Fruit fly (Drosophila melanogaster) whole organism, embryonic: ENCODE data around the gene hyd.

ENCODE experiments used
- ATbp ChIP-seq: fragments of 200-800 bp; sonication (Bioruptor generic); optimal IDR thresholded peaks from 2 replicates; lab custom pipeline; 2017; ENCODE audit warnings: missing biosample characterization, mild to moderate bottlenecking, missing genetic modification characterization, missing genetic modification reagents
- Antp ChIP-seq: fragments of 200-800 bp; sonication (Bioruptor generic); optimal IDR thresholded peaks from 3 replicates; lab custom pipeline; 2016; ENCODE audit warnings: missing biosample characterization, missing genetic modification characterization
- Blimp-1 ChIP-seq: fragments of 200-800 bp; sonication (Bioruptor generic); optimal IDR thresholded peaks from 3 replicates; lab custom pipeline; 2018; ENCODE audit warnings: missing biosample characterization, missing genetic modification characterization, mild to moderate bottlenecking, moderate library complexity, missing genetic modification reagents
- CG10431 ChIP-seq: fragments of 200-800 bp; sonication (Bioruptor generic); optimal IDR thresholded peaks from 3 replicates; lab custom pipeline; 2018; ENCODE audit warnings: missing biosample characterization, mild to moderate bottlenecking, missing genetic modification characterization
- CG10565 ChIP-seq: fragments of 200-800 bp; sonication (Bioruptor generic); optimal IDR thresholded peaks from 3 replicates; lab custom pipeline; 2016; ENCODE audit warnings: missing biosample characterization, mild to moderate bottlenecking, missing genetic modification characterization
- CG11398 ChIP-seq: fragments of 200-800 bp; sonication (Bioruptor generic); optimal IDR thresholded peaks from 2 replicates; lab custom pipeline; 2016; ENCODE audit warnings: missing biosample characterization, missing genetic modification characterization
- CG15514 ChIP-seq: fragments of 200-800 bp; sonication (Bioruptor generic); optimal IDR thresholded peaks from 3 replicates; lab custom pipeline; 2017; ENCODE audit warnings: missing biosample characterization, missing genetic modification characterization, mild to moderate bottlenecking, moderate library complexity, missing genetic modification reagents
- CG15601 ChIP-seq: fragments of 200-800 bp; sonication (Bioruptor generic); optimal IDR thresholded peaks from 3 replicates; lab custom pipeline; 2019; ENCODE audit warnings: missing biosample characterization, mild to moderate bottlenecking, missing genetic modification characterization, moderate library complexity
- CG1647 ChIP-seq: fragments of 200-800 bp; sonication (Bioruptor generic); optimal IDR thresholded peaks from 3 replicates; lab custom pipeline; 2016; ENCODE audit warnings: missing biosample characterization, missing genetic modification characterization
- CG17361 ChIP-seq: fragments of 200-800 bp; sonication (Bioruptor generic); IDR thresholded peaks from 3 replicates; pipeline ENCODE4 v1.3.6; 2022; ENCODE audit warnings: missing biosample characterization, missing genetic modification characterization
- CG34422 ChIP-seq: fragments of 200-800 bp; sonication (Bioruptor generic); IDR thresholded peaks from 3 replicates; pipeline ENCODE4 v1.3.6; 2022; ENCODE audit warnings: missing biosample characterization, missing genetic modification characterization
- CG3838 ChIP-seq: fragments of 200-800 bp; sonication (Bioruptor generic); optimal IDR thresholded peaks from 3 replicates; lab custom pipeline; 2016; ENCODE audit warnings: missing biosample characterization, missing genetic modification characterization
- CG3995 ChIP-seq: fragments of 200-800 bp; sonication (Bioruptor generic); optimal IDR thresholded peaks from 3 replicates; lab custom pipeline; 2016; ENCODE audit warnings: missing biosample characterization, missing genetic modification characterization
- CG4404 ChIP-seq: fragments of 200-800 bp; sonication (Bioruptor generic); IDR thresholded peaks from 2 replicates; pipeline ENCODE4 v1.3.6; 2022; ENCODE audit warnings: missing biosample characterization, missing genetic modification characterization
- CG5953 ChIP-seq: fragments of 200-800 bp; sonication (Bioruptor generic); IDR thresholded peaks from 2 replicates; pipeline ENCODE4 v1.3.6; 2022; ENCODE audit warnings: missing biosample characterization, missing genetic modification characterization
- CG6272 ChIP-seq: fragments of 200-800 bp; sonication (Bioruptor generic); IDR thresholded peaks from 2 replicates; pipeline ENCODE4 v1.3.6; 2022; ENCODE audit warnings: missing biosample characterization, missing genetic modification characterization
- CG7271 ChIP-seq: fragments of 200-800 bp; sonication (Bioruptor generic); optimal IDR thresholded peaks from 2 replicates; lab custom pipeline; 2018; ENCODE audit warnings: missing biosample characterization, mild to moderate bottlenecking, missing genetic modification characterization, moderate library complexity
- CG7357 ChIP-seq: fragments of 200-800 bp; sonication (Bioruptor generic); IDR thresholded peaks from 3 replicates; pipeline ENCODE4 v1.3.6; 2022; ENCODE audit warnings: missing biosample characterization, missing genetic modification characterization
- CG7556 ChIP-seq: fragments of 200-800 bp; sonication (Bioruptor generic); optimal IDR thresholded peaks from 2 replicates; lab custom pipeline; 2017; ENCODE audit warnings: missing biosample characterization, mild to moderate bottlenecking, missing genetic modification characterization
- CG9817 ChIP-seq: fragments of 200-800 bp; sonication (Bioruptor generic); optimal IDR thresholded peaks from 2 replicates; lab custom pipeline; 2018; ENCODE audit warnings: missing biosample characterization, mild to moderate bottlenecking, missing genetic modification characterization, moderate library complexity
- Dip2 ChIP-seq: fragments of 200-800 bp; sonication (Bioruptor generic); IDR thresholded peaks from 2 replicates; pipeline ENCODE4 v1.3.6; 2022; ENCODE audit warnings: missing biosample characterization, missing genetic modification characterization
- Dll ChIP-seq: fragments of 200-800 bp; sonication (Bioruptor generic); IDR thresholded peaks from 4 replicates; pipeline ENCODE4 v1.3.6; 2022; ENCODE audit warnings: missing biosample characterization, missing genetic modification characterization; ENCODE audit not compliant: partially characterized antibody
- Fer3 ChIP-seq: fragments of 200-800 bp; sonication (Bioruptor generic); optimal IDR thresholded peaks from 2 replicates; lab custom pipeline; 2018; ENCODE audit warnings: missing biosample characterization, mild to moderate bottlenecking, missing genetic modification characterization, moderate library complexity
- GATAe ChIP-seq: fragments of 200-800 bp; sonication (Bioruptor generic); conservative IDR thresholded peaks from 2 replicates; pipeline ENCODE4 v1.3.6; 2022; ENCODE audit warnings: missing biosample characterization, missing genetic modification characterization
- Gsc ChIP-seq: fragments of 200-800 bp; sonication (Bioruptor generic); IDR thresholded peaks from 2 replicates; pipeline ENCODE4 v1.3.6; 2022; ENCODE audit warnings: missing biosample characterization, missing genetic modification characterization
- HLH4C ChIP-seq: fragments of 200-800 bp; sonication (Bioruptor generic); IDR thresholded peaks from 3 replicates; pipeline ENCODE4 v1.3.6; 2022; ENCODE audit warnings: missing biosample characterization, missing genetic modification characterization; ENCODE audit not compliant: partially characterized antibody
- Hey ChIP-seq: fragments of 200-800 bp; sonication (Bioruptor generic); optimal IDR thresholded peaks from 3 replicates; lab custom pipeline; 2018; ENCODE audit warnings: missing biosample characterization, mild to moderate bottlenecking, missing genetic modification characterization
- Jarid2 ChIP-seq: fragments of 200-800 bp; sonication (Bioruptor generic); optimal IDR thresholded peaks from 3 replicates; lab custom pipeline; 2017; ENCODE audit warnings: mild to moderate bottlenecking, missing biosample characterization, missing genetic modification reagents, missing genetic modification characterization
- Kr ChIP-seq: fragments of 200-800 bp; sonication (Bioruptor generic); optimal IDR thresholded peaks from 2 replicates; lab custom pipeline; 2017; ENCODE audit warnings: missing biosample characterization, mild to moderate bottlenecking, missing genetic modification characterization
- Mrtf ChIP-seq: fragments of 200-800 bp; sonication (Bioruptor generic); IDR thresholded peaks from 3 replicates; pipeline ENCODE4 v1.3.6; 2022; ENCODE audit warnings: missing biosample characterization, missing genetic modification characterization
- Nf-YA ChIP-seq: fragments of 200-800 bp; sonication (Bioruptor generic); IDR thresholded peaks from 2 replicates; pipeline ENCODE4 v1.3.6; 2022; ENCODE audit warnings: missing biosample characterization, missing genetic modification characterization
- Side ChIP-seq: fragments of 200-800 bp; sonication (Bioruptor generic); optimal IDR thresholded peaks from 2 replicates; lab custom pipeline; 2016; ENCODE audit warnings: missing biosample characterization, missing genetic modification characterization
- Sin3A ChIP-seq: fragments of >200 bp; optimal IDR thresholded peaks from 2 replicates; lab custom pipeline; 2018
- Xbp1 ChIP-seq: fragments of 200-800 bp; sonication (Bioruptor generic); optimal IDR thresholded peaks from 3 replicates; lab custom pipeline; 2016; ENCODE audit warnings: missing biosample characterization, mild to moderate bottlenecking, missing genetic modification characterization
- amos ChIP-seq: fragments of 200-800 bp; sonication (Bioruptor generic); IDR thresholded peaks from 2 replicates; pipeline ENCODE4 v1.3.6; 2022; ENCODE audit warnings: missing biosample characterization, missing genetic modification characterization; ENCODE audit not compliant: partially characterized antibody
- bbx ChIP-seq: fragments of 200-800 bp; sonication (Bioruptor generic); IDR thresholded peaks from 2 replicates; pipeline ENCODE4 v1.3.6; 2022; ENCODE audit warnings: missing biosample characterization, missing genetic modification characterization; ENCODE audit not compliant: partially characterized antibody
- dpn ChIP-seq, 2 experiments: fragments of 200-800 bp; sonication (Bioruptor generic); optimal IDR thresholded peaks; 3 replicates each; lab custom pipeline; 2016; ENCODE audit warnings: missing biosample characterization in 2 of 2, missing genetic modification characterization in 2 of 2
- esg ChIP-seq: fragments of 200-800 bp; sonication (Bioruptor generic); conservative IDR thresholded peaks from 2 replicates; pipeline ENCODE4 v1.3.6; 2022; ENCODE audit warnings: missing biosample characterization, missing genetic modification characterization
- gsb ChIP-seq: fragments of 200-800 bp; sonication (Bioruptor generic); IDR thresholded peaks from 2 replicates; pipeline ENCODE4 v1.3.6; 2022; ENCODE audit warnings: missing biosample characterization, missing genetic modification characterization
- jigr1 ChIP-seq: fragments of 200-800 bp; sonication (Bioruptor generic); IDR thresholded peaks from 3 replicates; pipeline ENCODE4 v1.3.6; 2022; ENCODE audit warnings: missing biosample characterization, missing genetic modification characterization
- kni ChIP-seq: fragments of 200-800 bp; sonication (Bioruptor generic); optimal IDR thresholded peaks from 3 replicates; lab custom pipeline; 2017; ENCODE audit warnings: mild to moderate bottlenecking, missing biosample characterization, missing genetic modification reagents, missing genetic modification characterization
- nmo ChIP-seq: fragments of 200-800 bp; sonication (Bioruptor generic); optimal IDR thresholded peaks from 2 replicates; lab custom pipeline; 2018; ENCODE audit warnings: missing biosample characterization, mild to moderate bottlenecking, missing genetic modification characterization, moderate library complexity
- sr ChIP-seq: fragments of 200-800 bp; sonication (Bioruptor generic); IDR thresholded peaks from 3 replicates; pipeline ENCODE4 v1.3.6; 2022; ENCODE audit warnings: missing biosample characterization, missing genetic modification characterization
- trh ChIP-seq: fragments of 200-800 bp; sonication (Bioruptor generic); optimal IDR thresholded peaks from 2 replicates; lab custom pipeline; 2016; ENCODE audit warnings: missing biosample characterization, missing genetic modification characterization
- tup ChIP-seq: fragments of 200-800 bp; sonication (Bioruptor generic); optimal IDR thresholded peaks from 2 replicates; lab custom pipeline; 2016; ENCODE audit warnings: missing biosample characterization, mild to moderate bottlenecking, missing genetic modification characterization, moderate library complexity
- unc-4 ChIP-seq: fragments of 200-800 bp; sonication (Bioruptor generic); IDR thresholded peaks from 2 replicates; pipeline ENCODE4 v1.3.6; 2022; ENCODE audit warnings: missing biosample characterization, missing genetic modification characterization; ENCODE audit not compliant: partially characterized antibody
- unpg ChIP-seq: fragments of 200-800 bp; sonication (Bioruptor generic); optimal IDR thresholded peaks from 3 replicates; lab custom pipeline; 2018; ENCODE audit warnings: missing biosample characterization, mild to moderate bottlenecking, missing genetic modification characterization, moderate library complexity
- wek ChIP-seq: fragments of 200-800 bp; sonication (Bioruptor generic); optimal IDR thresholded peaks from 3 replicates; lab custom pipeline; 2018; ENCODE audit warnings: missing biosample characterization, mild to moderate bottlenecking, missing genetic modification characterization, moderate library complexity
- yki ChIP-seq: fragments of >200 bp; optimal IDR thresholded peaks from 3 replicates; lab custom pipeline; 2018
- z ChIP-seq: fragments of 200-800 bp; sonication (Bioruptor generic); IDR thresholded peaks from 3 replicates; pipeline ENCODE4 v1.3.6; 2022; ENCODE audit warnings: missing biosample characterization, missing genetic modification characterization
- zf30C ChIP-seq: fragments of 200-800 bp; sonication (Bioruptor generic); optimal IDR thresholded peaks from 3 replicates; lab custom pipeline; 2018; ENCODE audit warnings: missing biosample characterization, mild to moderate bottlenecking, missing genetic modification characterization

The hyd gene

dm6 chr3R:9677734-9678341 lies 47.6 kb downstream of the hyd start, which contains the start of gene p23 (continued):
- TF ChIP-seq jigr1 (GFP tag; lab: Robert Waterston, UW) = no peak
- TF ChIP-seq bbx (GFP tag; lab: Robert Waterston, UW) = peak; percentile 60
- peak; percentile 75 for TF ChIP-seq CG15601 (tag; lab: Kevin White, UChicago)
- TF ChIP-seq Dll (GFP tag; lab: Robert Waterston, UW) = peak; percentile 29; the same call in 1 of the 4 replicates
- 0 out of 2 replicates have a peak, but pooled peaks have one; percentile 27 for TF ChIP-seq unc-4
- TF ChIP-seq sr (GFP tag; lab: Robert Waterston, UW) = no peak
- TF ChIP-seq CG10565 = no peak
- no peak for TF ChIP-seq esg (GFP tag; lab: Robert Waterston, UW)
- TF ChIP-seq kni (GFP tag; lab: Kevin White, UChicago) = no peak
- no peak for TF ChIP-seq Antp (GFP tag; lab: Kevin White, UChicago)
- TF ChIP-seq CG7271 (tag; lab: Kevin White, UChicago) = no peak
- no peak for TF ChIP-seq CG10431
- no peak for TF ChIP-seq Kr (GFP tag; lab: Kevin White, UChicago)
- TF ChIP-seq CG4404 (GFP tag; lab: Robert Waterston, UW) = no peak
- TF ChIP-seq Side (GFP tag; lab: Kevin White, UChicago) = peak; percentile 8
- TF ChIP-seq Xbp1 (GFP tag; lab: Kevin White, UChicago) = peak; percentile 10
- no peak for TF ChIP-seq gsb (GFP tag; lab: Robert Waterston, UW)
- no peak for TF ChIP-seq Dip2 (GFP tag; lab: Robert Waterston, UW)
- TF ChIP-seq CG9817 (tag; lab: Kevin White, UChicago) = no peak
- peak; percentile 57 for TF ChIP-seq Sin3A
- no peak for TF ChIP-seq zf30C (GFP tag; lab: Kevin White, UChicago)
- no peak for TF ChIP-seq Nf-YA
- TF ChIP-seq unpg (GFP tag; lab: Kevin White, UChicago) = no peak
- no peak for TF ChIP-seq CG3838
- no peak for TF ChIP-seq yki (lab: Kevin White, UChicago)
- no peak for TF ChIP-seq CG11398 (GFP tag; lab: Kevin White, UChicago)
- TF ChIP-seq Mrtf (GFP tag; lab: Robert Waterston, UW) = no peak
- TF ChIP-seq ATbp (GFP tag; lab: Kevin White, UChicago) = no peak
- TF ChIP-seq Fer3 = no peak
- peak; percentile 54 for TF ChIP-seq CG15514 (GFP tag; lab: Kevin White, UChicago)
- peak in 1 of 2 experiments; percentile 17 for TF ChIP-seq dpn (GFP tag; optimal IDR thresholded peaks at IDR 0.05; lab: Kevin White, UChicago)
- TF ChIP-seq CG3995 = peak; percentile 9
- TF ChIP-seq wek (GFP tag; lab: Kevin White, UChicago) = no peak
- TF ChIP-seq amos = peak; percentile 73
- no peak for TF ChIP-seq GATAe
- no peak for TF ChIP-seq Jarid2 (GFP tag; lab: Kevin White, UChicago)
- TF ChIP-seq CG17361 (GFP tag; lab: Robert Waterston, UW) = no peak; the same call in 2 of the 3 replicates
- TF ChIP-seq z (GFP tag; lab: Robert Waterston, UW) = no peak
- no peak for TF ChIP-seq tup
- no peak for TF ChIP-seq CG7556 (GFP tag; lab: Kevin White, UChicago)
- TF ChIP-seq CG7357 (GFP tag; lab: Robert Waterston, UW) = no peak
- TF ChIP-seq CG34422 (GFP tag; lab: Robert Waterston, UW) = peak; percentile 73; the same call in 1 of the 3 replicates
- TF ChIP-seq Blimp-1 = no peak
- no peak for TF ChIP-seq Hey (tag; lab: Kevin White, UChicago)
- TF ChIP-seq trh (GFP tag; lab: Kevin White, UChicago) = no peak
- TF ChIP-seq CG5953 (GFP tag; lab: Robert Waterston, UW) = no peak
- TF ChIP-seq CG1647 (GFP tag; lab: Kevin White, UChicago) = no peak
- 0 out of 3 replicates have a peak, but pooled peaks have one; percentile 17 for TF ChIP-seq HLH4C (GFP tag; lab: Robert Waterston, UW)
- TF ChIP-seq nmo (GFP tag; lab: Kevin White, UChicago) = peak; percentile 49
- TF ChIP-seq Gsc (GFP tag; lab: Robert Waterston, UW) = no peak
- TF ChIP-seq CG6272 (GFP tag; lab: Robert Waterston, UW) = no peak
